Worm (Caenorhabditis elegans) whole organism, L1 larva: ENCODE results near the gene cld-9.

Source experiments
- aha-1 ChIP-seq: fragments of 150-350 bp; optimal IDR thresholded peaks from 2 replicates; lab custom pipeline; 2014; ENCODE audit warnings: missing biosample characterization, missing genetic modification characterization
- alr-1 ChIP-seq: fragments of 200-800 bp; sonication (Bioruptor generic); optimal IDR thresholded peaks from 2 replicates; lab custom pipeline; 2018; ENCODE audit warnings: borderline replicate concordance, mild to moderate bottlenecking, missing genetic modification characterization, missing compliant biosample characterization
- ceh-82 ChIP-seq, 3 experiments: fragments of 150-350 bp in 1 of 3; sonication (generic microtip) in 2 of 3; optimal IDR thresholded peaks; 2 replicates each; lab custom pipeline; 2014 to 2017; ENCODE audit warnings: missing biosample characterization in 3 of 3, missing genetic modification characterization in 3 of 3
- dpl-1 ChIP-seq, 3 experiments: fragments of 150-350 bp in 2 of 3; sonication (generic microtip) in 1 of 3; optimal IDR thresholded peaks; 2 replicates each; lab custom pipeline; 2014 to 2017; ENCODE audit warnings: missing biosample characterization in 3 of 3, missing genetic modification characterization in 3 of 3, missing genetic modification reagents in 3 of 3
- fkh-8 ChIP-seq: sonication (generic microtip); optimal IDR thresholded peaks from 2 replicates; lab custom pipeline; 2016; ENCODE audit warnings: mild to moderate bottlenecking, missing genetic modification characterization, missing compliant biosample characterization
- irx-1 ChIP-seq: sonication (generic microtip); optimal IDR thresholded peaks from 2 replicates; lab custom pipeline; 2016; ENCODE audit warnings: missing genetic modification characterization, missing compliant biosample characterization
- lir-3 ChIP-seq: sonication (generic microtip); optimal IDR thresholded peaks from 2 replicates; lab custom pipeline; 2016; ENCODE audit warnings: mild to moderate bottlenecking, missing genetic modification characterization, moderate library complexity, missing compliant biosample characterization; ENCODE audit not compliant: poor library complexity
- lsy-2 ChIP-seq, 2 experiments: fragments of 150-350 bp; optimal IDR thresholded peaks; 2 replicates each; lab custom pipeline; 2014; ENCODE audit warnings: missing biosample characterization in 2 of 2, missing genetic modification characterization in 2 of 2
- skn-1 ChIP-seq: fragments of 150-350 bp; optimal IDR thresholded peaks from 2 replicates; lab custom pipeline; 2014; ENCODE audit warnings: missing biosample characterization, missing genetic modification characterization

- TF ChIP-seq aha-1 (tag; lab: Kevin White, UChicago) (no peak), fkh-8 (tag; lab: Kevin White, UChicago) (no peak), dpl-1 (GFP tag; optimal IDR thresholded peaks at IDR 0.05; lab: Kevin White, UChicago) (no peak), ceh-82 (tag; optimal IDR thresholded peaks at IDR 0.05; lab: Kevin White, UChicago) (no peak), irx-1 (no peak), alr-1 (no peak), skn-1 (tag; lab: Kevin White, UChicago) (no peak), lsy-2 (tag; optimal IDR thresholded peaks at IDR 0.05; lab: Kevin White, UChicago) (no peak), lir-3 (no peak)
Observed at ce11 chrV:13771209-13771608, 19.5 kb upstream of the cld-9 start, which contains the start of gene F20G2.5.
